Worm (Caenorhabditis elegans): ENCODE data around the gene insc-1.

Gene insc-1

DNA sequence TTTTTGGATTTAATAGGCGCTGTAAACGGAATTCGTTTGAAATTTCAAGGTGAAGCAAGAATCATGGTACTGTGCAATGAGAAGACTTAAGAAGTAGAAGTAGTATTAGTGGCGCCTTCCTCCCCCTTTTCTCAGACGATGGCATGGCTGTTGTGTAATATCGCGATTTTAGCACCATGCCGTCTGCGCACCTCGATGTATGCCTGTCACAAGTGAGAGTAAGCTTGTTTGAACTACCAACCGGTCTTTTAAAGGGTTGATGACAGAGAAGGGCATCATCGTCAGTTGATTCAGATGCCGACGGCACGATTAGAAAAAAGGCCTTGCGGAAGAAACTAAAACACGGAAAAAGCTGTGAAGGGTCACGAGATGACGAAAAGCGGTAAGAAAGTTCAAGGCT lies 45.3 kb downstream of the insc-1 start:
- TF ChIP-seq F13H6.1 (tag; optimal IDR thresholded peaks at IDR 0.05), result peak; percentile 3
- no peak for TF ChIP-seq mab-5 (tag; optimal IDR thresholded peaks at IDR 0.05)
- no peak for TF ChIP-seq lin-39 (tag; optimal IDR thresholded peaks at IDR 0.05)
- TF ChIP-seq sma-9 (GFP tag; optimal IDR thresholded peaks at IDR 0.05), result no peak
- TF ChIP-seq sma-9 (tag; optimal IDR thresholded peaks at IDR 0.05), result no peak
- TF ChIP-seq gmeb-1 (tag; optimal IDR thresholded peaks at IDR 0.05), result no peak
- peak; percentile 86 for TF ChIP-seq blmp-1 (tag; optimal IDR thresholded peaks at IDR 0.05; ENCODE audit: insufficient read depth)
- no peak for TF ChIP-seq ceh-82 (tag; optimal IDR thresholded peaks at IDR 0.05)
- TF ChIP-seq R02D3.7 (tag; optimal IDR thresholded peaks at IDR 0.05), result no peak
- TF ChIP-seq sma-3 (GFP tag; optimal IDR thresholded peaks at IDR 0.05), result no peak
- no peak for TF ChIP-seq nhr-77 (tag; optimal IDR thresholded peaks at IDR 0.05)
- TF ChIP-seq zag-1 (tag; optimal IDR thresholded peaks at IDR 0.05), result no peak
- peak; percentile 94 for TF ChIP-seq nhr-25 (tag; optimal IDR thresholded peaks at IDR 0.05)
- no peak for TF ChIP-seq ztf-1 (GFP tag; conservative IDR thresholded peaks at IDR 0.05)

DNA sequence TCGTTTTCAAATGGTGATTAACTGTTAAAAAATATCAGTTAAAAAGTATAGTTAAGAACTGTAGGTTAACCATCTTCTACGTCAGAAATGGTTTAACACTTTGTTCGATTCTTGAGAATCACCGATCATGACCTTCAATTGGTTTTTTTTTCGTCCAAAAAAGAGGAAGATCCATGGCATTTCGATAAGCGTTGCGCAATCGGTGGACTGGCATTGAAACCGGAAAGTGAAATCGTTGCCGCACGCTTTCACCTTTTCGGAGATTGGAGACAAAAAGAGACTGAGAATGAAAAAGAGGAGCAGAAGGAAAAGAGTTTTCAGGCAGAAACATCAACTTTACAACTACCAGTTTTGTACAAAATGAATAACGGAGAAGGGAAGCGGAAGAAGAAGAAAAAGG lies 46.6 kb downstream of the insc-1 start:
- TF ChIP-seq unc-62 (GFP tag; optimal IDR thresholded peaks at IDR 0.05) (no peak), ztf-11 (tag; optimal IDR thresholded peaks at IDR 0.05) (no peak), unc-39 (tag; optimal IDR thresholded peaks at IDR 0.05) (no peak), crh-2 (tag; optimal IDR thresholded peaks at IDR 0.05) (no peak), blmp-1 (tag; optimal IDR thresholded peaks at IDR 0.05; ENCODE audit: insufficient read depth) (peak; percentile 99), sma-9 (GFP tag; optimal IDR thresholded peaks at IDR 0.05) (peak; percentile 6), sma-9 (tag; optimal IDR thresholded peaks at IDR 0.05) (no peak), snpc-4 (tag; optimal IDR thresholded peaks at IDR 0.05) (no peak), sem-4 (tag; optimal IDR thresholded peaks at IDR 0.05) (peak; percentile 28), nhr-129 (tag; optimal IDR thresholded peaks at IDR 0.05) (no peak), elt-1 (tag; optimal IDR thresholded peaks at IDR 0.05) (no peak), nhr-23 (tag; optimal IDR thresholded peaks at IDR 0.05) (no peak), mab-5 (tag; optimal IDR thresholded peaks at IDR 0.05) (no peak), mdl-1 (tag; optimal IDR thresholded peaks at IDR 0.05) (no peak), R02D3.7 (tag; optimal IDR thresholded peaks at IDR 0.05) (no peak), fos-1 (tag; optimal IDR thresholded peaks at IDR 0.05) (no peak), alr-1 (tag; optimal IDR thresholded peaks at IDR 0.05) (no peak), nhr-11 (tag; optimal IDR thresholded peaks at IDR 0.05) (no peak), nhr-6 (tag; optimal IDR thresholded peaks at IDR 0.05) (no peak), skn-1 (tag; optimal IDR thresholded peaks at IDR 0.05) (no peak), ceh-16 (tag; optimal IDR thresholded peaks at IDR 0.05) (no peak), lin-13 (GFP tag; optimal IDR thresholded peaks at IDR 0.05) (no peak), nhr-25 (tag; optimal IDR thresholded peaks at IDR 0.05) (peak; percentile 70), peb-1 (tag; optimal IDR thresholded peaks at IDR 0.05) (peak; percentile 75), F13H6.1 (tag; optimal IDR thresholded peaks at IDR 0.05) (no peak), gmeb-1 (tag; optimal IDR thresholded peaks at IDR 0.05) (no peak), zag-1 (tag; optimal IDR thresholded peaks at IDR 0.05) (no peak), ZK546.5 (tag; optimal IDR thresholded peaks at IDR 0.05) (no peak), lin-39 (tag; optimal IDR thresholded peaks at IDR 0.05) (no peak), nhr-21 (tag; optimal IDR thresholded peaks at IDR 0.05) (no peak), mbf-1 (tag; optimal IDR thresholded peaks at IDR 0.05) (no peak), egl-27 (tag; optimal IDR thresholded peaks at IDR 0.05) (peak; percentile 45), nhr-237 (tag; optimal IDR thresholded peaks at IDR 0.05) (no peak), Y55F3AM.14 (GFP tag; optimal IDR thresholded peaks at IDR 0.05) (no peak), nhr-77 (tag; optimal IDR thresholded peaks at IDR 0.05) (no peak), lsy-2 (tag; optimal IDR thresholded peaks at IDR 0.05) (no peak)

DNA sequence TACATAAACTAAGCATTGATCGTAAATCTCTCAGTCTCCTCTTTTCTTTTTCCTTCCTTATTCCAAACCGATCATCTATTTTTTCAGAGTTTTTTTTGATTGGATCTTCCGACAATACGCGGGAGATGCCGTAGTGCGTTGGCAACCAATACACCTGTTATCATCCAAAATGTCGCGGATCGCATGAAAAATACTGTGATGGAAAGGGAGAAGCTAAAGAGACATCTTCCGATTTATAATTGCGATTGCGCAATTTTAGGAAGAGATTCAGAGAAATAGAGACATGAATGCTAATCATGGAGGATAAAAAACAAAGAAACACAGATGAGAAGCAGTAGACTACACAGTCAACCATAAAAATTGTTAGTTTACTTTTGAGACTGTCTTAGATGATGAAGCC lies 47.7 kb downstream of the insc-1 start:
- TF ChIP-seq peb-1 (tag; optimal IDR thresholded peaks at IDR 0.05), result peak; percentile 60
- TF ChIP-seq F13H6.1 (tag; optimal IDR thresholded peaks at IDR 0.05), result no peak

DNA sequence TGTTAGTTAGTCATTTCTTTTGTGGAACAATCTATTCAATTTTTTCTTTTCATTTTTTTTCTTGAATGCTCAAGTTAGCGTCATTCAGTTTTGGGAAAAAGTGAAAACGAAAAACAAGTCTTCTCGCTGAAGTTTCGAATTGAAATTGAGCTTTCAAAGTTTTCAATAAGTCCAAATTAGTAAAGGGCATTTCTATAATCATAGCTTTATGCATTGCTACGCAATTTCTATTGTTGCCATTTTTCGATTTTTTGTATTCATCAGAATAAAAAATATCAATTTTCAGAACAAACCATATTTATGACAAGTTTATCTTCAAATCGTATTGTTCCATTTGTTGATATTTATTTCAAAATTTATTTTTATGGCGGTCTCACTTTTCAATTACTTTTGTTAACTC lies 49.5 kb downstream of the insc-1 start, which contains the start of gene srd-55:
Gene srd-55 (plus strand): TSS at position 301 of the 400 bp plus-strand sequence.
- TF ChIP-seq nhr-6 (tag; optimal IDR thresholded peaks at IDR 0.05) (no peak), ztf-1 (GFP tag; conservative IDR thresholded peaks at IDR 0.05) (no peak), snpc-4 (tag; optimal IDR thresholded peaks at IDR 0.05) (no peak), F13H6.1 (tag; optimal IDR thresholded peaks at IDR 0.05) (no peak), lin-13 (GFP tag; optimal IDR thresholded peaks at IDR 0.05) (no peak), elt-1 (tag; optimal IDR thresholded peaks at IDR 0.05) (no peak), skn-1 (tag; optimal IDR thresholded peaks at IDR 0.05) (no peak), blmp-1 (tag; optimal IDR thresholded peaks at IDR 0.05; ENCODE audit: insufficient read depth) (no peak), lsy-2 (tag; optimal IDR thresholded peaks at IDR 0.05) (no peak), ztf-4 (tag; optimal IDR thresholded peaks at IDR 0.05) (no peak), ztf-11 (tag; optimal IDR thresholded peaks at IDR 0.05) (no peak), lin-11 (tag; optimal IDR thresholded peaks at IDR 0.05) (no peak)

All from whole organism, L2 larva.